Worm (Caenorhabditis elegans) whole organism, mixed stage, embryonic: Measurements from ENCODE around the gene F46B6.6.

Experiments used
- M03D4.4 ChIP-seq: sonication (generic microtip); optimal IDR thresholded peaks from 2 replicates; lab custom pipeline; 2017; ENCODE audit warnings: mild to moderate bottlenecking, missing genetic modification characterization, missing compliant biosample characterization
- blmp-1 ChIP-seq: fragments of 150-350 bp; optimal IDR thresholded peaks from 2 replicates; lab custom pipeline; 2014; ENCODE audit warnings: missing biosample characterization, missing genetic modification characterization
- ceh-39 ChIP-seq: fragments of 150-350 bp; optimal IDR thresholded peaks from 2 replicates; lab custom pipeline; 2014; ENCODE audit warnings: missing biosample characterization, missing genetic modification characterization
- ceh-43 ChIP-seq: fragments of 200-800 bp; sonication (Bioruptor generic); optimal IDR thresholded peaks from 2 replicates; lab custom pipeline; 2018; ENCODE audit warnings: mild to moderate bottlenecking, missing genetic modification characterization, moderate library complexity, missing compliant biosample characterization
- ceh-83 ChIP-seq: fragments of 200-800 bp; sonication (Bioruptor generic); optimal IDR thresholded peaks from 2 replicates; lab custom pipeline; 2018; ENCODE audit warnings: mild to moderate bottlenecking, missing genetic modification characterization, missing compliant biosample characterization
- ces-1 ChIP-seq: fragments of 150-350 bp; optimal IDR thresholded peaks from 2 replicates; lab custom pipeline; 2014; ENCODE audit warnings: missing biosample characterization, missing genetic modification reagents, missing genetic modification characterization
- cnd-1 ChIP-seq: fragments of 200-800 bp; sonication (Bioruptor generic); optimal IDR thresholded peaks from 2 replicates; lab custom pipeline; 2018; ENCODE audit warnings: mild to moderate bottlenecking, missing genetic modification characterization, missing compliant biosample characterization
- elt-1 ChIP-seq: sonication (generic microtip); optimal IDR thresholded peaks from 2 replicates; lab custom pipeline; 2017; ENCODE audit warnings: missing genetic modification characterization, mild to moderate bottlenecking, missing compliant biosample characterization, antibody characterized with exemption, moderate library complexity, borderline replicate concordance; ENCODE audit not compliant: insufficient read depth
- elt-3 ChIP-seq: fragments of 150-350 bp; optimal IDR thresholded peaks from 2 replicates; lab custom pipeline; 2014; ENCODE audit warnings: missing biosample characterization, missing genetic modification characterization
- flh-1 ChIP-seq: fragments of 200-800 bp; sonication (Bioruptor generic); optimal IDR thresholded peaks from 2 replicates; lab custom pipeline; 2018; ENCODE audit warnings: mild to moderate bottlenecking, missing genetic modification characterization, moderate library complexity, missing compliant biosample characterization
- hlh-1 ChIP-seq: fragments of 150-350 bp; optimal IDR thresholded peaks from 2 replicates; lab custom pipeline; 2014; ENCODE audit warnings: missing biosample characterization, missing genetic modification reagents, missing genetic modification characterization
- lin-13 ChIP-seq: fragments of 150-350 bp; optimal IDR thresholded peaks from 2 replicates; lab custom pipeline; 2014; ENCODE audit warnings: missing biosample characterization, missing genetic modification characterization
- lsy-2 ChIP-seq: fragments of 150-350 bp; optimal IDR thresholded peaks from 2 replicates; lab custom pipeline; 2014; ENCODE audit warnings: missing biosample characterization, missing genetic modification characterization
- mab-5 ChIP-seq: fragments of 150-350 bp; optimal IDR thresholded peaks from 2 replicates; lab custom pipeline; 2014; ENCODE audit warnings: missing biosample characterization, missing genetic modification characterization
- mep-1 ChIP-seq: fragments of 150-350 bp; optimal IDR thresholded peaks from 2 replicates; lab custom pipeline; 2017; ENCODE audit warnings: missing biosample characterization, missing genetic modification reagents, missing genetic modification characterization, inconsistent platforms
- mls-2 ChIP-seq: sonication (generic microtip); optimal IDR thresholded peaks from 2 replicates; lab custom pipeline; 2016; ENCODE audit warnings: mild to moderate bottlenecking, missing genetic modification characterization, moderate library complexity, missing compliant biosample characterization
- nhr-12 ChIP-seq: fragments of 150-350 bp; optimal IDR thresholded peaks from 2 replicates; lab custom pipeline; 2014; ENCODE audit warnings: missing biosample characterization, missing genetic modification characterization
- nhr-237 ChIP-seq: fragments of 150-350 bp; optimal IDR thresholded peaks from 2 replicates; lab custom pipeline; 2014; ENCODE audit warnings: missing biosample characterization, missing genetic modification characterization
- nhr-28 ChIP-seq: fragments of 150-350 bp; optimal IDR thresholded peaks from 2 replicates; lab custom pipeline; 2014; ENCODE audit warnings: missing biosample characterization, missing genetic modification characterization
- nhr-76 ChIP-seq: sonication (generic microtip); optimal IDR thresholded peaks from 2 replicates; lab custom pipeline; 2017; ENCODE audit warnings: missing biosample characterization, missing genetic modification characterization
- pha-4 ChIP-seq: fragments of 150-350 bp; optimal IDR thresholded peaks from 2 replicates; lab custom pipeline; 2018; ENCODE audit warnings: missing biosample characterization, missing genetic modification reagents, missing genetic modification characterization
- sem-2 ChIP-seq: fragments of 200-800 bp; sonication (Bioruptor generic); optimal IDR thresholded peaks from 2 replicates; lab custom pipeline; 2018; ENCODE audit warnings: mild to moderate bottlenecking, missing genetic modification characterization, missing compliant biosample characterization
- snpc-4 ChIP-seq: fragments of 150-350 bp; optimal IDR thresholded peaks from 2 replicates; lab custom pipeline; 2014; ENCODE audit warnings: missing biosample characterization, missing genetic modification characterization
- sptf-1 ChIP-seq: sonication (generic microtip); optimal IDR thresholded peaks from 2 replicates; lab custom pipeline; 2017; ENCODE audit warnings: mild to moderate bottlenecking, missing genetic modification characterization, moderate library complexity, missing compliant biosample characterization
- tbx-8 ChIP-seq: fragments of 200-800 bp; sonication (Bioruptor generic); optimal IDR thresholded peaks from 2 replicates; lab custom pipeline; 2018; ENCODE audit warnings: mild to moderate bottlenecking, missing genetic modification characterization, moderate library complexity, missing compliant biosample characterization
- unc-120 ChIP-seq: sonication (generic microtip); optimal IDR thresholded peaks from 2 replicates; lab custom pipeline; 2017; ENCODE audit warnings: missing genetic modification characterization, missing compliant biosample characterization; ENCODE audit not compliant: poor library complexity, severe bottlenecking
- unc-62 ChIP-seq: fragments of 150-350 bp; optimal IDR thresholded peaks from 2 replicates; lab custom pipeline; 2014; ENCODE audit warnings: missing biosample characterization, missing genetic modification reagents, missing genetic modification characterization
- zip-8 ChIP-seq: fragments of 150-350 bp; optimal IDR thresholded peaks from 2 replicates; lab custom pipeline; 2014; ENCODE audit warnings: missing biosample characterization, missing genetic modification characterization
- ztf-11 ChIP-seq: fragments of 150-350 bp; optimal IDR thresholded peaks from 2 replicates; lab custom pipeline; 2014; ENCODE audit warnings: missing biosample characterization, missing genetic modification characterization

Gene F46B6.6

DNA sequence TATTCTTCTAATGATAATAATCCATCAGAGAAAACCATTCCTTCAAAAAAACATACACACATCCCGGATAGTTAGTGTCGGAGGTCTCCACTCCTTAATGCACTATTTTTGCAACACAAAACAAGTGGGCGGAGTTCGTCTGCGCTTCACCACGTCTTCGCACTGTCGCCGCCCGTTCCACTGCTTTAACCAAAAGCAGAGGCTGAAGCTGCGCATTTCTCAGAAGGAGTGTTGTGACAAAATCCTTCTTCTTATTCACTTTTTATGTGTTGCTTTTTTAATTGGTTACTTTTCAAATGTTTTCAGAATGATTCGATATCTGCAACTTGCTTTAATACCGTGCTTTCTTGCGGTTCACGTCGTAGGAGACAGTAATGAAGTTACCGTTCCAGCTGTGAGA lies 41.7 kb downstream of the F46B6.6 start, which contains the start of gene F58E6.13:
TSS of gene F58E6.13 (plus strand) at position 301 of the 400 bp plus-strand sequence.
- no peak for TF ChIP-seq unc-120 (tag; lab: Kevin White, UChicago)
- no peak for TF ChIP-seq pha-4 (tag; lab: Kevin White, UChicago)
- TF ChIP-seq nhr-76, result no peak
- TF ChIP-seq sptf-1, result no peak
- no peak for TF ChIP-seq mep-1
- TF ChIP-seq cnd-1, result no peak
- no peak for TF ChIP-seq ztf-11 (tag; lab: Kevin White, UChicago)
- no peak for TF ChIP-seq mab-5 (tag; lab: Kevin White, UChicago)
- TF ChIP-seq lin-13 (tag; lab: Kevin White, UChicago), result no peak
- no peak for TF ChIP-seq ceh-43 (GFP tag; lab: Kevin White, UChicago)
- no peak for TF ChIP-seq mls-2

DNA sequence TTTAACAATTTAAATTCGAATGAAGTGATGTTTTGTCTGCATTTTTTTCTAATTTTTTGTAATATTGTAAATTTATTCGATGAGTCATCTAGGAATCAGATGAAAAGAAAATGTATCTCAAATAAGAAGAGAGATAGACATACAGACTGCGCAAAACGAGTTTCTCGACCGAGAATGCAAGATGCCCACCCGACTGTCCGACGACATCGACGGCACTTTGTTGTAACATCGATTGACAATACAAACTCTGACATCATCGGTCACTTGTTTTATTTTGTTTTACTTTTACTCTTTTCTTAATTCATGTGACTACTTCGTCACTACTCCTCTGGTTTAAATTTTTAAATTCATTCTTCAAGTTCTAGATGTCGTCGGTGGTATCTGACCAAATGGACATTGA lies 45.8 kb downstream of the F46B6.6 start, which contains the start of gene sta-2:
TSS of gene sta-2 (plus strand) at position 349 of the 400 bp plus-strand sequence.
- TF ChIP-seq ces-1 (GFP tag; lab: Kevin White, UChicago) (no peak), ztf-11 (tag; lab: Kevin White, UChicago) (no peak), lin-13 (tag; lab: Kevin White, UChicago) (no peak), mep-1 (no peak), unc-62 (GFP tag; lab: Kevin White, UChicago) (no peak), elt-1 (tag; lab: Kevin White, UChicago) (no peak), nhr-237 (tag; lab: Kevin White, UChicago) (no peak), ceh-83 (GFP tag; lab: Kevin White, UChicago) (no peak), ceh-43 (GFP tag; lab: Kevin White, UChicago) (no peak), ceh-39 (no peak), snpc-4 (tag; lab: Kevin White, UChicago) (no peak)

DNA sequence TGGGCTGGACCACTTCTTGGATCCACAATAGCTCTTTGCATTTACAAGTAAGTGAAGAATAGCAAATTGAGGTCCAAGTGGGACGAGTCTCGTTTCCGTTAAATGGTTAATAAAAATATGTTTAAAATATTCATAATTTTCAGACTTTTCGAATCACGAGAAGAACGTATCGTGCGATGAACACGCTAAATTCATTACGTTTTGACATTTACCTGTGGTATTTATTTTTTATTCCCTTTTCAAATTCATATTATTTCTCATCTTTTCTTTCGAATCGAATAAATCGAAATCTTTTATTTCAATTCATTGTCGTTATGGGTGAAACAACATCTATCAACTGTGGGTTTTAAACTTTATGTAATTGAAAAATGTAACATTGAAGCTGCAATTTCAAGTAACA lies 47.3 kb downstream of the F46B6.6 start, which contains the start of gene marc-1:
TSS of gene marc-1 (plus strand) at position 301 of the 400 bp plus-strand sequence.
- TF ChIP-seq ceh-83 (GFP tag; lab: Kevin White, UChicago) (no peak), pha-4 (tag; lab: Kevin White, UChicago) (no peak), tbx-8 (GFP tag; lab: Kevin White, UChicago) (no peak), hlh-1 (no peak), sem-2 (no peak), nhr-28 (tag; lab: Kevin White, UChicago) (no peak), nhr-237 (tag; lab: Kevin White, UChicago) (no peak), zip-8 (tag; lab: Kevin White, UChicago) (no peak), ztf-11 (tag; lab: Kevin White, UChicago) (no peak), nhr-12 (tag; lab: Kevin White, UChicago) (no peak), ces-1 (GFP tag; lab: Kevin White, UChicago) (no peak)

DNA sequence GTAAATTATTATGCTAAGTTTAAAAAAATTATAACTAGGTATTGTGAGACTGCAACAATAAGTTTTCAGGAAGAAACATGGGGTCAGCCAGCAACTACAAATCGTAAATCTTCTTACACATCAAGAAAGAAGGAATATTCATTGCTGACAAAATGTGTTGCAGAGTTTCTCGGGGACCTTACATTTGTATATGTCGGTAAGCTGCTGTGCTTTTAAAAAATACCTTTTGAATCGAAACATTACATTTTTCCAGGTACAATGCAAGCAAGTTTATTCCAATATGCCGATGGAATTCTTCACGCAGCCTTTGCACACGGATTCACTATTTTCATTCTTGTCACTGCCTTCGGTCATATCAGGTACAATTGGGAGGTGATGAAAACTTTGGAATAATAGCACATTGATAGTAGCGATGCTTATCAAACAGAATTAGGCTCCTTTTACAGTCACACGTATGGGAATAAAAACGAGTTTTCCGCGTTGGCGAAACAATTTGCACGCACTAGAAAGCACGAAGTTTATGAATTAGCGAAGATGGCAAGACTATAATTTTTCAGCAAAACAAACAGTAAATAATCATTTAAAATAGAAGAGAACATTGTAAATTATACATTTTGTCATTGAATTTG lies 48.5 kb downstream of the F46B6.6 start:
- no peak for TF ChIP-seq blmp-1 (tag; lab: Kevin White, UChicago)
- TF ChIP-seq ceh-43 (GFP tag; lab: Kevin White, UChicago), result no peak
- TF ChIP-seq unc-62 (GFP tag; lab: Kevin White, UChicago), result no peak
- TF ChIP-seq pha-4 (tag; lab: Kevin White, UChicago), result no peak
- TF ChIP-seq mls-2, result no peak
- no peak for TF ChIP-seq nhr-237 (tag; lab: Kevin White, UChicago)
- no peak for TF ChIP-seq lsy-2 (tag; lab: Kevin White, UChicago)
- no peak for TF ChIP-seq unc-120 (tag; lab: Kevin White, UChicago)
- no peak for TF ChIP-seq hlh-1
- no peak for TF ChIP-seq nhr-76
- no peak for TF ChIP-seq elt-1 (tag; lab: Kevin White, UChicago)
- no peak for TF ChIP-seq ceh-39
- no peak for TF ChIP-seq ceh-83 (GFP tag; lab: Kevin White, UChicago)
- no peak for TF ChIP-seq flh-1 (GFP tag; lab: Kevin White, UChicago)
- no peak for TF ChIP-seq tbx-8 (GFP tag; lab: Kevin White, UChicago)
- TF ChIP-seq, all 35 proteins: peak for 0

DNA sequence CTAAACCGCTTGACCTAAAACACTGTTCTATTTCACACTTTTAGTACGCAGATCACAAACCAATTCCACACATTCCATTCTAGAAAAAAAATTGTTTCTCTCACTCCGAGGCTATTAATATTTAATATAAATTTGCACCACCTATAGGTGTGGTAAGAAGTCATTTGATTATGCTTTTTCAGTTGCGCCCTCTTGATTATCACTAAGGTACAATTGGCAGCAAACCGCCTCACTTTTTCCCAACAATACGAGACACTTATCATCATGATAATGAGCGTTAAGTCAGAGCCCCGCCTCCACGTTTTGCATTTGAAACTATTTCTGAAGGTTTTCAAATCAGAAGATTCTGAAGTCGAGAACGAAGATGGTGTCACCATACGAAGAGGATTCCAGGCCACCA lies 49.4 kb downstream of the F46B6.6 start, which contains the start of gene aqp-4:
TSS of gene aqp-4 (plus strand) at position 270 of the 400 bp plus-strand sequence.
- TF ChIP-seq unc-120 (tag; lab: Kevin White, UChicago) (no peak), pha-4 (tag; lab: Kevin White, UChicago) (no peak), unc-62 (GFP tag; lab: Kevin White, UChicago) (no peak), tbx-8 (GFP tag; lab: Kevin White, UChicago) (no peak), flh-1 (GFP tag; lab: Kevin White, UChicago) (no peak), ceh-39 (no peak), elt-1 (tag; lab: Kevin White, UChicago) (no peak), ceh-83 (GFP tag; lab: Kevin White, UChicago) (no peak), blmp-1 (tag; lab: Kevin White, UChicago) (no peak), ceh-43 (GFP tag; lab: Kevin White, UChicago) (no peak), mep-1 (no peak), sem-2 (no peak), ces-1 (GFP tag; lab: Kevin White, UChicago) (no peak), M03D4.4 (tag; lab: Kevin White, UChicago) (no peak), elt-3 (tag; lab: Kevin White, UChicago) (no peak), mls-2 (no peak), lin-13 (tag; lab: Kevin White, UChicago) (no peak), lsy-2 (tag; lab: Kevin White, UChicago) (no peak)
